Comparison of ENCODE assay signal across 1 fruit fly cellular context in genomic region chrX:19667444-19668104, dm6.
TF ChIP-seq lines count a peak whose summit lies in the region.

No protein-coding gene starts in this region.

TF ChIP-seq in whole organism, embryonic, 481 proteins besides CTCF, POLR2A, EP300 and RAD21 (continued from another document):
- TF ChIP-seq D (optimal IDR thresholded peaks at IDR 0.05; lab: Kevin White, UChicago) (no peak), D (GFP tag; optimal IDR thresholded peaks at IDR 0.05; lab: Kevin White, UChicago) (no peak), TFAM (GFP tag; optimal IDR thresholded peaks at IDR 0.05; lab: Kevin White, UChicago) (no peak), Deaf1 (tag; optimal IDR thresholded peaks at IDR 0.05; lab: Kevin White, UChicago) (peak; percentile 36), z (GFP tag; IDR thresholded peaks at IDR 0.05; lab: Robert Waterston, UW) (0 out of 3 replicates have a peak, but pooled peaks have one; percentile 50), CG9817 (tag; optimal IDR thresholded peaks at IDR 0.05; lab: Kevin White, UChicago) (no peak), salm (tag; optimal IDR thresholded peaks at IDR 0.05; lab: Kevin White, UChicago) (no peak)
